Worm (Caenorhabditis elegans): ENCODE data around the gene fbxa-61.

ce11 chrIII:1289139-1289538, 50.3 kb downstream of the fbxa-61 start:
- no peak for TF ChIP-seq tra-4 (tag; optimal IDR thresholded peaks at IDR 0.05)
- TF ChIP-seq ceh-13 (GFP tag; optimal IDR thresholded peaks at IDR 0.05), result no peak
- no peak for TF ChIP-seq tbx-37 (GFP tag; conservative IDR thresholded peaks at IDR 0.05)
- no peak for TF ChIP-seq scrt-1 (GFP tag; IDR thresholded peaks at IDR 0.05)

All from whole organism, early embryonic.